Fruit fly (Drosophila melanogaster): ENCODE measurements around the gene Boh1.
"Not testable (repeated sequence)": the region's sequence is repeated elsewhere in the genome, so short reads cannot be mapped to it uniquely, and the experiment has no call there.

The Boh1 gene

DNA sequence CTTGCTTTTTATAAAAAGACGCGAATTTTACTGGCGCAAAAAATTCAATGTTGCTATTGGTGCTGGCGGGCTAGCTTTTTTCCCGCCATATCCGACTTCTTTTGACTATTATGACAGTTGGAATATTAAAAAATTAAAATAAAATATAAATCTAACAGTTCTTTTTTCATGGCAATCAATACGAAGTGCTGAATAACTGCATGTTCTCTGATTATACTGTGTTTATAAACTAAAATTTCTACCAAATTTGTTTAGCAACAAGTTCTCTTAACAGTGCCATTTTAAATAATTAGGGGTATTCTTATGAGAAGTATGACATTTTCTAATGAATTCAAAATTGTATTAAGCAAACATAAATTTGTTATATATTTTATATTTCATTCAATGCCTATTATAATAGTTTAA, at the start of gene Boh1:
Gene Boh1, minus strand, starts transcription at position 76 of the 405 bp plus-strand sequence.
- TF ChIP-seq CG9948 (tag; optimal IDR thresholded peaks at IDR 0.05) (no peak), CG8301 (tag; optimal IDR thresholded peaks at IDR 0.05) (no peak), CG32121 (GFP tag; IDR thresholded peaks at IDR 0.05) (no peak), CG8159 (tag; optimal IDR thresholded peaks at IDR 0.05) (peak; percentile 46), fd96Ca (GFP tag; IDR thresholded peaks at IDR 0.05) (no peak), CG15710 (tag; optimal IDR thresholded peaks at IDR 0.05) (no peak), Pif1B (GFP tag; optimal IDR thresholded peaks at IDR 0.05) (no peak), CG12605 (GFP tag; IDR thresholded peaks at IDR 0.05) (no peak), CG10348 (GFP tag; IDR thresholded peaks at IDR 0.05) (no peak), Snoo (tag; optimal IDR thresholded peaks at IDR 0.05) (peak; percentile 39), CG14655 (GFP tag; optimal IDR thresholded peaks at IDR 0.05) (no peak)

DNA sequence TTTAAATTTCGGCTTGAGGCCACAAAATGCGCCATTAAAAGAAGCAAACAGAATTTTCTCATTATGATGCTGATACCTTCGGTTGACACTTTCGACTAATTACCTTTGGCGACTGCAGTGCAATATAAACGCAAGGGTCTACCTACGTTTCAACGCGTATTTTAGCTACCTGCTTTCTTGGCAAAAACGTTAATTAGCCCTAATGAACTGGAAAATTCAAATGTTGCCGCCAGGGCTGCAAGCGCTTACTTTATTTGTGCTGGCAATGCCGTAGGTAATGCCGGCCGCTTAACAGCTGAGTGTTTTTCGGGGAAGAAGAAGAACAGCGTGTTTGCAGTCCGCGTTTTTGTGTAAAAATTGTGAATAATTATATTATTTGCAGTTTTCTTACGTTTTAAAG, 43.9 kb upstream of the Boh1 start, which contains the start of the genes CG31131 and CG4849:
Gene CG31131, minus strand, starts transcription at position 101 of the 400 bp plus-strand sequence.
Gene CG4849, plus strand, starts transcription at position 297 of the 400 bp plus-strand sequence.
- TF ChIP-seq CG10348 (GFP tag; IDR thresholded peaks at IDR 0.05); CG15710 (tag; optimal IDR thresholded peaks at IDR 0.05); CG12605 (GFP tag; IDR thresholded peaks at IDR 0.05): not testable (repeated sequence)

DNA sequence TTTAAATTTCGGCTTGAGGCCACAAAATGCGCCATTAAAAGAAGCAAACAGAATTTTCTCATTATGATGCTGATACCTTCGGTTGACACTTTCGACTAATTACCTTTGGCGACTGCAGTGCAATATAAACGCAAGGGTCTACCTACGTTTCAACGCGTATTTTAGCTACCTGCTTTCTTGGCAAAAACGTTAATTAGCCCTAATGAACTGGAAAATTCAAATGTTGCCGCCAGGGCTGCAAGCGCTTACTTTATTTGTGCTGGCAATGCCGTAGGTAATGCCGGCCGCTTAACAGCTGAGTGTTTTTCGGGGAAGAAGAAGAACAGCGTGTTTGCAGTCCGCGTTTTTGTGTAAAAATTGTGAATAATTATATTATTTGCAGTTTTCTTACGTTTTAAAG, 41.2 kb upstream of the Boh1 start, which contains the start of gene CG31253:
Gene CG31253, minus strand, starts transcription at position 101 of the 400 bp plus-strand sequence.
- TF ChIP-seq Pif1B (GFP tag; optimal IDR thresholded peaks at IDR 0.05); CG32121 (GFP tag; IDR thresholded peaks at IDR 0.05); CG34367 (tag; optimal IDR thresholded peaks at IDR 0.05): not testable (repeated sequence)

DNA sequence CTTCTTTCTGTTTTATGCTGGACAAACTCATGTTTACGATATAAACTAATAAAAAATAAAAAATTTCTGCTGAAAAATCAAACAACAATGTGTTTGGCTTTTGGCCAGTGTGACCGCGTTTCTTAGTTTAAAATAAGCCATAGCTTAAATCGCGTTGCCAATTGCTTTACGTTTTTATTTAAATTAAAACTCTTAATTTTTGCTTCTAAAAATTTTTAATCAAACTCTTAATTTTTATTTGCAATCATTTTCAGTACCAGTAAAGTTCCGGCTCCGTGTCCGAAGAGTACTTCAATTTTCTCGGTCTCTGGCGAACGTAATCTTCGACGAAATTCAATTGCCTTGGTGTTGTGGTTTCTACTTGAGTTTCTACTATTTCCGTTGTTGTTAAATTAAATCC, 39.9 kb upstream of the Boh1 start, which contains the start of the genes CG42487 and CG4884:
Gene CG42487, minus strand, starts transcription at position 101 of the 400 bp plus-strand sequence.
Gene CG4884, minus strand, starts transcription at position 101 of the 400 bp plus-strand sequence.
- TF ChIP-seq CG32121 (GFP tag; IDR thresholded peaks at IDR 0.05); CG17806 (tag; optimal IDR thresholded peaks at IDR 0.05); CG10348 (GFP tag; IDR thresholded peaks at IDR 0.05): not testable (repeated sequence)

DNA sequence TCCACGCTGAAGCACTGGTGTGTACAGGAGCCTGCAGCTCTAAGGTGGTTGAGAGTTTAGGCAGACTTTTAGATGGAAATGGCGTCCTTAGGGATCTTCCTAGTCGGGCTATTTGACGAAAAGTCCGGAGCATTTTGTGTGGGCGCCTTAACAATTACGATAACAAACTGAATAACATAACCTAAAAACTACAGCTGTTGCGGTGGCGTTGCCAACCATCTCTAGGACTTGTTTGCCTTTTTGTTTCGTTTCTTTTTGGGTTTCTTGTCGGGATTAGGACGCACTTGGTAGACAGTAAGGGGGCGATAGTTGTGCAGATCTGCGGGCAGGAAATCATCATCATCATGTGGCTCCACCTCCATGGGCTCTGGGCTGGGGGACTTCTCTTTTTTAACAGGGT, 38.7 kb upstream of the Boh1 start:
- TF ChIP-seq CG32121 (GFP tag; IDR thresholded peaks at IDR 0.05) = no peak
- no peak for TF ChIP-seq Ets98B (GFP tag; IDR thresholded peaks at IDR 0.05)
- no peak for TF ChIP-seq EcR (GFP tag; optimal IDR thresholded peaks at IDR 0.05)
- TF ChIP-seq CG14655 (GFP tag; optimal IDR thresholded peaks at IDR 0.05) = no peak
- no peak for TF ChIP-seq CG15710 (tag; optimal IDR thresholded peaks at IDR 0.05)
- no peak for TF ChIP-seq CG34367 (tag; optimal IDR thresholded peaks at IDR 0.05)
- TF ChIP-seq CG4496 (GFP tag; IDR thresholded peaks at IDR 0.05) = no peak
- TF ChIP-seq CG13204 (GFP tag; optimal IDR thresholded peaks at IDR 0.05) = no peak
- TF ChIP-seq Snoo (tag; optimal IDR thresholded peaks at IDR 0.05) = no peak
- TF ChIP-seq gl (tag; optimal IDR thresholded peaks at IDR 0.05) = no peak
- TF ChIP-seq CG8159 (tag; optimal IDR thresholded peaks at IDR 0.05) = no peak
- TF ChIP-seq CG10348 (GFP tag; IDR thresholded peaks at IDR 0.05) = no peak
- TF ChIP-seq Pif1B (GFP tag; optimal IDR thresholded peaks at IDR 0.05) = no peak
- no peak for TF ChIP-seq CG17806 (tag; optimal IDR thresholded peaks at IDR 0.05)
- no peak for TF ChIP-seq CG8301 (tag; optimal IDR thresholded peaks at IDR 0.05)
- TF ChIP-seq CG9948 (tag; optimal IDR thresholded peaks at IDR 0.05) = no peak
- TF ChIP-seq rn (GFP tag; IDR thresholded peaks at IDR 0.05) = no peak
- no peak for TF ChIP-seq D1 (tag; optimal IDR thresholded peaks at IDR 0.05)
- no peak for TF ChIP-seq CG12605 (GFP tag; IDR thresholded peaks at IDR 0.05)

DNA sequence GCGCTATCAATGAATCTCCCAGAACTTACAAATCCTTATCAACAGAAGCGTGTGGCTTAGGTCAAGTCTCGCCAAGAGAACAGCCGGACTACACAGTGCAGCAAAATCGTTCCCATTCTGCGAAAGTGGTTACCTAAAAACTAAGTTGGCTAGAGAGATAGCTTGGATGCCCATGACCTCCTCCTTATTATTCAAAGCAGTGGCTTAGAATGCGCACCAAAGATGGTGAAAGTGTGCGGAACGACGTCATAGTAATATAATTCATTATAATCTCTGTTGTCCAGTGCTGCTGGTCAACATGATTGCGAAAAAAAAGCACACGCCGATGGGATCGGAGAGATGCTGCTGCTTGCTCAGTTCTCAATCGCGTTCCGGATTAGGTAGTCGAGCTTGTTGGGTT, 35.3 kb upstream of the Boh1 start, which contains the start of gene Nep7:
Gene Nep7, plus strand, starts transcription at position 385 of the 400 bp plus-strand sequence.
- TF ChIP-seq Ets98B (GFP tag; IDR thresholded peaks at IDR 0.05) (peak; percentile 50; the same call in 1 of the 2 replicates), D1 (tag; optimal IDR thresholded peaks at IDR 0.05) (no peak), fd96Ca (GFP tag; IDR thresholded peaks at IDR 0.05) (peak; percentile 78), gl (tag; optimal IDR thresholded peaks at IDR 0.05) (no peak), CG32121 (GFP tag; IDR thresholded peaks at IDR 0.05) (peak; percentile 63; the same call in 1 of the 2 replicates), CG8159 (tag; optimal IDR thresholded peaks at IDR 0.05) (no peak), CG12605 (GFP tag; IDR thresholded peaks at IDR 0.05) (peak; percentile 48; the same call in 1 of the 2 replicates), rn (GFP tag; IDR thresholded peaks at IDR 0.05) (no peak), CG4496 (GFP tag; IDR thresholded peaks at IDR 0.05) (peak; percentile 56; the same call in 2 of the 3 replicates), CG17806 (tag; optimal IDR thresholded peaks at IDR 0.05) (no peak), EcR (GFP tag; optimal IDR thresholded peaks at IDR 0.05) (no peak), Pif1B (GFP tag; optimal IDR thresholded peaks at IDR 0.05) (no peak), Pif1A (GFP tag; optimal IDR thresholded peaks at IDR 0.05) (no peak), CG8301 (tag; optimal IDR thresholded peaks at IDR 0.05) (no peak), CG15710 (tag; optimal IDR thresholded peaks at IDR 0.05) (no peak), CG14655 (GFP tag; optimal IDR thresholded peaks at IDR 0.05) (no peak)

DNA sequence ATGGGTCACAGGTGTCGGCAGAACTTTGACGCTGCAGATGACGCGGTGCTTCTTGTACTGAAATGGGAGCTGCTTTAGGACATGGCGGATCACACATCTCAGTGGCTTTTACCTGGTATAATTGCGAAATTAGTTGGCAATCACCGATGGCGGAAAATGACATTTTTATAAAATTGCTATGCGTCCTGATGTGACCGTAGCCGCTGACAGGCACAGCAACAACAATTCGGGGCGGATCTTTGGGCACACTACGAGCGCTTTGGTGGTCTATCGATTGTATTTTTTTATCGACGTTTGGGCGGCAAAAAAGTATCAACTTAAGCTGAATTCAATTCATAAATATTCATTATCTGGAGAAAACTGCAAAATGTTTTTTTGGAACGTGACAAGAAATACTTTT, 34.6 kb upstream of the Boh1 start, which contains the start of gene CG4951:
Gene CG4951, minus strand, starts transcription at position 223 of the 400 bp plus-strand sequence.
- TF ChIP-seq CG9948 (tag; optimal IDR thresholded peaks at IDR 0.05) = no peak
- no peak for TF ChIP-seq fd96Ca (GFP tag; IDR thresholded peaks at IDR 0.05)
- no peak for TF ChIP-seq CG17806 (tag; optimal IDR thresholded peaks at IDR 0.05)
- no peak for TF ChIP-seq rn (GFP tag; IDR thresholded peaks at IDR 0.05)
- TF ChIP-seq CG4496 (GFP tag; IDR thresholded peaks at IDR 0.05) = no peak
- TF ChIP-seq EcR (GFP tag; optimal IDR thresholded peaks at IDR 0.05) = no peak
- TF ChIP-seq CG15710 (tag; optimal IDR thresholded peaks at IDR 0.05) = no peak
- no peak for TF ChIP-seq Snoo (tag; optimal IDR thresholded peaks at IDR 0.05)
- TF ChIP-seq CG10348 (GFP tag; IDR thresholded peaks at IDR 0.05) = no peak
- TF ChIP-seq CG8301 (tag; optimal IDR thresholded peaks at IDR 0.05) = no peak
- no peak for TF ChIP-seq CG34367 (tag; optimal IDR thresholded peaks at IDR 0.05)
- TF ChIP-seq Pif1B (GFP tag; optimal IDR thresholded peaks at IDR 0.05) = no peak
- TF ChIP-seq CG32121 (GFP tag; IDR thresholded peaks at IDR 0.05) = no peak
- TF ChIP-seq CG12605 (GFP tag; IDR thresholded peaks at IDR 0.05) = no peak
- TF ChIP-seq Pif1A (GFP tag; optimal IDR thresholded peaks at IDR 0.05) = no peak
- TF ChIP-seq CG8159 (tag; optimal IDR thresholded peaks at IDR 0.05) = no peak
